Worm (Caenorhabditis elegans) whole organism, L2 larva: ENCODE measurements around the gene fbxb-83.

Experiments
- R02D3.7 ChIP-seq: fragments of 150-350 bp; optimal IDR thresholded peaks from 2 replicates; lab custom pipeline; 2014; ENCODE audit warnings: missing biosample characterization, missing genetic modification characterization
- Y55F3AM.14 ChIP-seq: fragments of 200-800 bp; sonication (Bioruptor generic); optimal IDR thresholded peaks from 2 replicates; lab custom pipeline; 2018; ENCODE audit warnings: mild to moderate bottlenecking, missing genetic modification characterization, missing compliant biosample characterization
- ZK546.5 ChIP-seq: sonication (generic microtip); optimal IDR thresholded peaks from 2 replicates; lab custom pipeline; 2017; ENCODE audit warnings: missing biosample characterization, missing genetic modification characterization
- aly-2 ChIP-seq: fragments of 150-350 bp; optimal IDR thresholded peaks from 2 replicates; lab custom pipeline; 2014; ENCODE audit warnings: missing biosample characterization, missing genetic modification characterization
- ama-1 ChIP-seq: fragments of 150-350 bp; optimal IDR thresholded peaks from 2 replicates; lab custom pipeline; 2018; ENCODE audit warnings: inconsistent platforms
- blmp-1 ChIP-seq: sonication (generic microtip); optimal IDR thresholded peaks from 2 replicates; lab custom pipeline; 2017; ENCODE audit warnings: missing genetic modification characterization, mild to moderate bottlenecking, missing compliant biosample characterization, antibody characterized with exemption, moderate library complexity; ENCODE audit not compliant: insufficient read depth
- ceh-16 ChIP-seq: fragments of 150-350 bp; optimal IDR thresholded peaks from 2 replicates; lab custom pipeline; 2014; ENCODE audit warnings: missing biosample characterization, missing genetic modification characterization
- crh-2 ChIP-seq: sonication (generic microtip); optimal IDR thresholded peaks from 2 replicates; lab custom pipeline; 2017; ENCODE audit warnings: missing biosample characterization, missing genetic modification characterization
- dmd-4 ChIP-seq: sonication (generic microtip); optimal IDR thresholded peaks from 2 replicates; lab custom pipeline; 2017; ENCODE audit warnings: missing biosample characterization, missing genetic modification characterization
- egl-27 ChIP-seq: sonication (generic microtip); optimal IDR thresholded peaks from 3 replicates; lab custom pipeline; 2017; ENCODE audit warnings: missing biosample characterization, missing genetic modification reagents, missing genetic modification characterization
- elt-1 ChIP-seq: fragments of 150-350 bp; optimal IDR thresholded peaks from 2 replicates; lab custom pipeline; 2014; ENCODE audit warnings: missing biosample characterization, missing genetic modification characterization
- elt-3 ChIP-seq: sonication (generic microtip); optimal IDR thresholded peaks from 2 replicates; lab custom pipeline; 2017; ENCODE audit warnings: missing biosample characterization, missing genetic modification characterization
- fos-1 ChIP-seq: fragments of 150-350 bp; optimal IDR thresholded peaks from 2 replicates; lab custom pipeline; 2014; ENCODE audit warnings: missing biosample characterization, missing genetic modification characterization
- gmeb-1 ChIP-seq: fragments of 150-350 bp; optimal IDR thresholded peaks from 2 replicates; lab custom pipeline; 2014; ENCODE audit warnings: missing biosample characterization, missing genetic modification characterization
- lin-11 ChIP-seq: fragments of 150-350 bp; sonication (generic microtip); optimal IDR thresholded peaks from 2 replicates; lab custom pipeline; 2014; ENCODE audit warnings: missing biosample characterization, missing genetic modification characterization, inconsistent platforms, mixed read lengths
- lin-13 ChIP-seq: fragments of 150-350 bp; optimal IDR thresholded peaks from 2 replicates; lab custom pipeline; 2014; ENCODE audit warnings: missing biosample characterization, missing genetic modification reagents, missing genetic modification characterization
- lin-39 ChIP-seq: fragments of 150-350 bp; optimal IDR thresholded peaks from 2 replicates; lab custom pipeline; 2014; ENCODE audit warnings: missing biosample characterization, missing genetic modification reagents, missing genetic modification characterization
- lsy-2 ChIP-seq, 2 experiments: fragments of 150-350 bp in 1 of 2; sonication (generic microtip) in 1 of 2; optimal IDR thresholded peaks; 2 replicates each; lab custom pipeline; 2014 to 2017; ENCODE audit warnings: missing biosample characterization in 2 of 2, missing genetic modification characterization in 2 of 2
- mab-5 ChIP-seq: fragments of 150-350 bp; optimal IDR thresholded peaks from 2 replicates; lab custom pipeline; 2014; ENCODE audit warnings: missing biosample characterization, missing genetic modification characterization
- mbf-1 ChIP-seq: sonication (generic microtip); optimal IDR thresholded peaks from 2 replicates; lab custom pipeline; 2017; ENCODE audit warnings: missing biosample characterization, missing genetic modification characterization
- mdl-1 ChIP-seq, 2 experiments: fragments of 150-350 bp in 1 of 2; sonication (generic microtip) in 1 of 2; optimal IDR thresholded peaks; 2 replicates each; lab custom pipeline; 2017; ENCODE audit warnings: missing biosample characterization in 2 of 2, missing genetic modification characterization in 2 of 2
- nhr-10 ChIP-seq: sonication (generic microtip); optimal IDR thresholded peaks from 2 replicates; lab custom pipeline; 2017; ENCODE audit warnings: missing biosample characterization, missing genetic modification characterization
- nhr-11 ChIP-seq: fragments of 150-350 bp; optimal IDR thresholded peaks from 2 replicates; lab custom pipeline; 2014; ENCODE audit warnings: missing biosample characterization, missing genetic modification characterization
- nhr-12 ChIP-seq: fragments of 150-350 bp; optimal IDR thresholded peaks from 2 replicates; lab custom pipeline; 2014; ENCODE audit warnings: missing biosample characterization, missing genetic modification characterization
- nhr-129 ChIP-seq: fragments of 150-350 bp; optimal IDR thresholded peaks from 2 replicates; lab custom pipeline; 2014; ENCODE audit warnings: missing biosample characterization, missing genetic modification characterization
- nhr-21 ChIP-seq: fragments of 150-350 bp; optimal IDR thresholded peaks from 2 replicates; lab custom pipeline; 2014; ENCODE audit warnings: missing biosample characterization, missing genetic modification characterization
- nhr-25 ChIP-seq: fragments of 150-350 bp; sonication (generic microtip); optimal IDR thresholded peaks from 3 replicates; lab custom pipeline; 2014; ENCODE audit warnings: missing biosample characterization, missing genetic modification characterization
- nhr-6 ChIP-seq: fragments of 150-350 bp; optimal IDR thresholded peaks from 2 replicates; lab custom pipeline; 2014; ENCODE audit warnings: missing biosample characterization, missing genetic modification characterization
- sem-4 ChIP-seq: fragments of 150-350 bp; optimal IDR thresholded peaks from 2 replicates; lab custom pipeline; 2014; ENCODE audit warnings: missing biosample characterization, missing genetic modification reagents, missing genetic modification characterization
- skn-1 ChIP-seq: sonication (generic microtip); optimal IDR thresholded peaks from 2 replicates; lab custom pipeline; 2017; ENCODE audit warnings: missing biosample characterization, missing genetic modification characterization
- sma-3 ChIP-seq: sonication (generic microtip); optimal IDR thresholded peaks from 2 replicates; lab custom pipeline; 2016; ENCODE audit warnings: missing genetic modification reagents, missing genetic modification characterization, missing compliant biosample characterization
- sma-9 ChIP-seq, 2 experiments: fragments of 150-350 bp in 1 of 2; sonication (generic microtip) in 1 of 2; optimal IDR thresholded peaks; 2 replicates each; lab custom pipeline; 2014 to 2016; ENCODE audit warnings: missing genetic modification characterization in 2 of 2, mild to moderate bottlenecking in 1 of 2, missing biosample characterization in 1 of 2, missing compliant biosample characterization in 1 of 2, missing genetic modification reagents in 1 of 2, moderate library complexity in 1 of 2
- unc-55 ChIP-seq: fragments of 150-350 bp; sonication (generic microtip); optimal IDR thresholded peaks from 3 replicates; lab custom pipeline; 2014; ENCODE audit warnings: missing biosample characterization, missing genetic modification reagents, missing genetic modification characterization
- zag-1 ChIP-seq: fragments of 150-350 bp; optimal IDR thresholded peaks from 2 replicates; lab custom pipeline; 2014; ENCODE audit warnings: missing biosample characterization, missing genetic modification characterization
- ztf-1 ChIP-seq: fragments of 200-800 bp; sonication (Bioruptor generic); conservative IDR thresholded peaks from 2 replicates; pipeline ENCODE4 v1.3.6; 2022; ENCODE audit warnings: missing genetic modification characterization, missing compliant biosample characterization
- ztf-11 ChIP-seq: sonication (generic microtip); optimal IDR thresholded peaks from 2 replicates; lab custom pipeline; 2017; ENCODE audit warnings: missing biosample characterization, missing genetic modification characterization
- ztf-4 ChIP-seq: fragments of 150-350 bp; optimal IDR thresholded peaks from 2 replicates; lab custom pipeline; 2014; ENCODE audit warnings: missing biosample characterization, missing genetic modification characterization

fbxb-83 gene

ce11 chrIII:165390-165789 lies 20.4 kb upstream of the fbxb-83 start, which contains the start of gene F40G9.7:
F40G9.7 (plus strand) TSS chrIII:165690.
- no peak for TF ChIP-seq crh-2 (tag; lab: Kevin White, UChicago)
- no peak for TF ChIP-seq sma-9 (GFP tag; optimal IDR thresholded peaks at IDR 0.05; lab: Kevin White, UChicago)
- no peak for TF ChIP-seq sma-9 (tag; optimal IDR thresholded peaks at IDR 0.05; lab: Kevin White, UChicago)
- TF ChIP-seq R02D3.7 (tag; lab: Kevin White, UChicago) = no peak
- no peak for TF ChIP-seq lin-39 (tag; lab: Kevin White, UChicago)
- no peak for TF ChIP-seq lin-13 (GFP tag; lab: Kevin White, UChicago)
- TF ChIP-seq lsy-2 (tag; optimal IDR thresholded peaks at IDR 0.05; lab: Kevin White, UChicago) = no peak
- TF ChIP-seq nhr-11 (tag; lab: Kevin White, UChicago) = no peak
- TF ChIP-seq skn-1 = no peak
- TF ChIP-seq Y55F3AM.14 = no peak
- no peak for TF ChIP-seq elt-1 (tag; lab: Kevin White, UChicago)
- no peak for TF ChIP-seq nhr-10 (tag; lab: Kevin White, UChicago)
- TF ChIP-seq elt-3 (tag; lab: Kevin White, UChicago) = no peak
- no peak for TF ChIP-seq nhr-6 (tag; lab: Kevin White, UChicago)
- no peak for TF ChIP-seq zag-1 (tag; lab: Kevin White, UChicago)
- TF ChIP-seq mdl-1 (tag; optimal IDR thresholded peaks at IDR 0.05; lab: Kevin White, UChicago) = no peak
- no peak for TF ChIP-seq mab-5

ce11 chrIII:164775-165174 lies 19.8 kb upstream of the fbxb-83 start, which contains the start of gene F40G9.8:
F40G9.8 (minus strand) TSS chrIII:164875.
- TF ChIP-seq lin-11 (no peak), ama-1 (lab: Kevin White, UChicago) (no peak), lin-39 (tag; lab: Kevin White, UChicago) (no peak), ztf-11 (tag; lab: Kevin White, UChicago) (no peak), gmeb-1 (tag; lab: Kevin White, UChicago) (no peak), ztf-1 (GFP tag; lab: Robert Waterston, UW) (no peak), dmd-4 (tag; lab: Kevin White, UChicago) (no peak), R02D3.7 (tag; lab: Kevin White, UChicago) (no peak), zag-1 (tag; lab: Kevin White, UChicago) (no peak), ZK546.5 (tag; lab: Kevin White, UChicago) (no peak), nhr-12 (no peak), elt-1 (tag; lab: Kevin White, UChicago) (no peak), mbf-1 (tag; lab: Kevin White, UChicago) (no peak), unc-55 (GFP tag; lab: Kevin White, UChicago) (no peak), lsy-2 (tag; optimal IDR thresholded peaks at IDR 0.05; lab: Kevin White, UChicago) (no peak), sem-4 (no peak), egl-27 (tag; lab: Kevin White, UChicago) (no peak), nhr-6 (tag; lab: Kevin White, UChicago) (no peak), ztf-4 (tag; lab: Kevin White, UChicago) (no peak), mdl-1 (tag; optimal IDR thresholded peaks at IDR 0.05; lab: Kevin White, UChicago) (no peak)

- no peak for TF ChIP-seq sma-9 (GFP tag; optimal IDR thresholded peaks at IDR 0.05; lab: Kevin White, UChicago)
- no peak for TF ChIP-seq sma-9 (tag; optimal IDR thresholded peaks at IDR 0.05; lab: Kevin White, UChicago)
- TF ChIP-seq sma-3 (GFP tag; lab: Kevin White, UChicago) = no peak
- TF ChIP-seq nhr-25 (tag; lab: Kevin White, UChicago) = no peak
- no peak for TF ChIP-seq ceh-16
- TF ChIP-seq sem-4 = no peak
- TF ChIP-seq ztf-4 (tag; lab: Kevin White, UChicago) = no peak
- no peak for TF ChIP-seq ama-1 (lab: Kevin White, UChicago)
- TF ChIP-seq ztf-1 (GFP tag; lab: Robert Waterston, UW) = no peak
- no peak for TF ChIP-seq egl-27 (tag; lab: Kevin White, UChicago)
- no peak for TF ChIP-seq zag-1 (tag; lab: Kevin White, UChicago)
- no peak for TF ChIP-seq Y55F3AM.14
- no peak for TF ChIP-seq nhr-129 (tag; lab: Kevin White, UChicago)
- TF ChIP-seq blmp-1 (tag; lab: Kevin White, UChicago) = no peak
- no peak for TF ChIP-seq aly-2 (tag; lab: Kevin White, UChicago)
- no peak for TF ChIP-seq skn-1
- no peak for TF ChIP-seq lin-39 (tag; lab: Kevin White, UChicago)
- TF ChIP-seq elt-1 (tag; lab: Kevin White, UChicago) = no peak
- TF ChIP-seq mdl-1 (tag; optimal IDR thresholded peaks at IDR 0.05; lab: Kevin White, UChicago) = no peak
Observed at ce11 chrIII:159665-160064, 14.7 kb upstream of the fbxb-83 start.

ce11 chrIII:159149-159548 lies 14.1 kb upstream of the fbxb-83 start:
- no peak for TF ChIP-seq aly-2 (tag; lab: Kevin White, UChicago)
- TF ChIP-seq mdl-1 (tag; optimal IDR thresholded peaks at IDR 0.05; lab: Kevin White, UChicago) = no peak
- TF ChIP-seq ztf-4 (tag; lab: Kevin White, UChicago) = no peak
- TF ChIP-seq fos-1 (tag; lab: Kevin White, UChicago) = no peak
- no peak for TF ChIP-seq mbf-1 (tag; lab: Kevin White, UChicago)
- TF ChIP-seq ama-1 (lab: Kevin White, UChicago) = no peak
- no peak for TF ChIP-seq sma-9 (GFP tag; optimal IDR thresholded peaks at IDR 0.05; lab: Kevin White, UChicago)
- TF ChIP-seq sma-9 (tag; optimal IDR thresholded peaks at IDR 0.05; lab: Kevin White, UChicago) = no peak
- TF ChIP-seq mab-5 = no peak
- TF ChIP-seq elt-3 (tag; lab: Kevin White, UChicago) = no peak
- TF ChIP-seq zag-1 (tag; lab: Kevin White, UChicago) = no peak
- TF ChIP-seq gmeb-1 (tag; lab: Kevin White, UChicago) = no peak
- no peak for TF ChIP-seq ceh-16
- TF ChIP-seq lin-11 = no peak
- TF ChIP-seq nhr-21 (tag; lab: Kevin White, UChicago) = no peak
- no peak for TF ChIP-seq nhr-129 (tag; lab: Kevin White, UChicago)
- TF ChIP-seq lin-39 (tag; lab: Kevin White, UChicago) = no peak
